Fruit fly (Drosophila melanogaster) whole organism, embryonic: ENCODE results near the gene UQCR-C1.

ENCODE experiments used
- Atf3 ChIP-seq: fragments of 200-800 bp; sonication (Bioruptor generic); optimal IDR thresholded peaks from 3 replicates; lab custom pipeline; 2016; ENCODE audit warnings: missing biosample characterization, missing genetic modification characterization
- CG12155 ChIP-seq: fragments of 200-800 bp; sonication (Bioruptor generic); optimal IDR thresholded peaks from 3 replicates; lab custom pipeline; 2016; ENCODE audit warnings: missing biosample characterization, missing genetic modification characterization
- CG12299 ChIP-seq: fragments of 200-800 bp; sonication (Bioruptor generic); optimal IDR thresholded peaks from 2 replicates; lab custom pipeline; 2018; ENCODE audit warnings: missing biosample characterization, mild to moderate bottlenecking, missing genetic modification characterization
- CG12659 ChIP-seq: fragments of 200-800 bp; sonication (Bioruptor generic); optimal IDR thresholded peaks from 3 replicates; lab custom pipeline; 2017; ENCODE audit warnings: mild to moderate bottlenecking, missing biosample characterization, missing genetic modification reagents, missing genetic modification characterization
- CG14050 ChIP-seq: fragments of 200-800 bp; sonication (Bioruptor generic); IDR thresholded peaks from 3 replicates; pipeline ENCODE4 v1.3.6; 2022; ENCODE audit warnings: missing biosample characterization, missing genetic modification characterization
- CG14860 ChIP-seq: fragments of 200-800 bp; sonication (Bioruptor generic); IDR thresholded peaks from 3 replicates; pipeline ENCODE4 v1.3.6; 2022; ENCODE audit warnings: missing biosample characterization, missing genetic modification characterization; ENCODE audit not compliant: partially characterized antibody
- CG2116 ChIP-seq: fragments of 200-800 bp; sonication (Bioruptor generic); optimal IDR thresholded peaks from 3 replicates; lab custom pipeline; 2018; ENCODE audit warnings: missing biosample characterization, mild to moderate bottlenecking, missing genetic modification characterization
- CG31441 ChIP-seq: fragments of 200-800 bp; sonication (Bioruptor generic); IDR thresholded peaks from 2 replicates; pipeline ENCODE4 v1.3.6; 2022; ENCODE audit warnings: missing biosample characterization, missing genetic modification characterization
- CG33213 ChIP-seq: fragments of 200-800 bp; sonication (Bioruptor generic); optimal IDR thresholded peaks from 3 replicates; lab custom pipeline; 2016; ENCODE audit warnings: missing biosample characterization, missing genetic modification characterization
- CG3838 ChIP-seq: fragments of 200-800 bp; sonication (Bioruptor generic); optimal IDR thresholded peaks from 3 replicates; lab custom pipeline; 2016; ENCODE audit warnings: missing biosample characterization, missing genetic modification characterization
- CG4854 ChIP-seq: fragments of 200-800 bp; sonication (Bioruptor generic); optimal IDR thresholded peaks from 2 replicates; lab custom pipeline; 2016; ENCODE audit warnings: missing biosample characterization, missing genetic modification characterization, inconsistent platforms
- CG6813 ChIP-seq: fragments of 200-800 bp; sonication (Bioruptor generic); optimal IDR thresholded peaks from 2 replicates; lab custom pipeline; 2017; ENCODE audit warnings: missing biosample characterization, missing genetic modification characterization, mild to moderate bottlenecking, moderate library complexity, missing genetic modification reagents
- CG7987 ChIP-seq: fragments of 200-800 bp; sonication (Bioruptor generic); optimal IDR thresholded peaks from 2 replicates; lab custom pipeline; 2018; ENCODE audit warnings: missing biosample characterization, mild to moderate bottlenecking, missing genetic modification characterization, moderate library complexity
- CG8359 ChIP-seq: fragments of 200-800 bp; sonication (Bioruptor generic); optimal IDR thresholded peaks from 2 replicates; lab custom pipeline; 2017; ENCODE audit warnings: missing biosample characterization, mild to moderate bottlenecking, missing genetic modification characterization, borderline replicate concordance
- CHES-1-like ChIP-seq: fragments of 200-800 bp; sonication (Bioruptor generic); optimal IDR thresholded peaks from 2 replicates; lab custom pipeline; 2016; ENCODE audit warnings: missing biosample characterization, missing genetic modification characterization
- E2f2 ChIP-seq: fragments of 200-800 bp; sonication (Bioruptor generic); IDR thresholded peaks from 2 replicates; pipeline ENCODE4 v1.3.6; 2022; ENCODE audit warnings: missing biosample characterization, missing genetic modification characterization
- Ets97D ChIP-seq: fragments of 200-800 bp; sonication (Bioruptor generic); optimal IDR thresholded peaks from 3 replicates; lab custom pipeline; 2016; ENCODE audit warnings: missing biosample characterization, missing genetic modification characterization
- Fer3 ChIP-seq: fragments of 200-800 bp; sonication (Bioruptor generic); optimal IDR thresholded peaks from 2 replicates; lab custom pipeline; 2018; ENCODE audit warnings: missing biosample characterization, mild to moderate bottlenecking, missing genetic modification characterization, moderate library complexity
- H15 ChIP-seq: fragments of 200-800 bp; sonication (Bioruptor generic); IDR thresholded peaks from 3 replicates; pipeline ENCODE4 v1.3.6; 2022; ENCODE audit warnings: missing biosample characterization, missing genetic modification characterization
- HmgD ChIP-seq: fragments of 200-800 bp; sonication (Bioruptor generic); optimal IDR thresholded peaks from 3 replicates; lab custom pipeline; 2016; ENCODE audit warnings: missing biosample characterization, missing genetic modification characterization
- Hr39 ChIP-seq: fragments of >200 bp; optimal IDR thresholded peaks from 2 replicates; lab custom pipeline; 2017
- Meics ChIP-seq: fragments of 200-800 bp; sonication (Bioruptor generic); optimal IDR thresholded peaks from 2 replicates; lab custom pipeline; 2017; ENCODE audit warnings: missing biosample characterization, mild to moderate bottlenecking, missing genetic modification characterization
- NC2α ChIP-seq: fragments of 200-800 bp; sonication (Bioruptor generic); optimal IDR thresholded peaks from 2 replicates; lab custom pipeline; 2016; ENCODE audit warnings: missing biosample characterization, missing genetic modification characterization
- NfI ChIP-seq: fragments of 200-800 bp; sonication (Bioruptor generic); optimal IDR thresholded peaks from 3 replicates; lab custom pipeline; 2018; ENCODE audit warnings: missing biosample characterization, mild to moderate bottlenecking, missing genetic modification characterization, moderate library complexity
- Opbp ChIP-seq: fragments of 200-800 bp; sonication (Bioruptor generic); IDR thresholded peaks from 3 replicates; pipeline ENCODE4 v1.3.6; 2022; ENCODE audit warnings: missing biosample characterization, missing genetic modification characterization; ENCODE audit not compliant: partially characterized antibody
- Ptx1 ChIP-seq: fragments of 200-800 bp; sonication (Bioruptor generic); IDR thresholded peaks from 2 replicates; pipeline ENCODE4 v1.3.6; 2022; ENCODE audit warnings: missing biosample characterization, missing genetic modification characterization
- TFAM ChIP-seq: fragments of 200-800 bp; sonication (Bioruptor generic); optimal IDR thresholded peaks from 2 replicates; lab custom pipeline; 2017; ENCODE audit warnings: missing biosample characterization, missing genetic modification characterization, inconsistent platforms
- ase ChIP-seq: fragments of 200-800 bp; sonication (Bioruptor generic); IDR thresholded peaks from 3 replicates; pipeline ENCODE4 v1.3.6; 2022; ENCODE audit warnings: missing biosample characterization, missing genetic modification characterization
- az2 ChIP-seq: fragments of 200-800 bp; sonication (Bioruptor generic); optimal IDR thresholded peaks from 3 replicates; lab custom pipeline; 2016; ENCODE audit warnings: missing biosample characterization, missing genetic modification characterization
- bbx ChIP-seq: fragments of 200-800 bp; sonication (Bioruptor generic); IDR thresholded peaks from 2 replicates; pipeline ENCODE4 v1.3.6; 2022; ENCODE audit warnings: missing biosample characterization, missing genetic modification characterization; ENCODE audit not compliant: partially characterized antibody
- cato ChIP-seq: fragments of 200-800 bp; sonication (Bioruptor generic); optimal IDR thresholded peaks from 2 replicates; lab custom pipeline; 2016; ENCODE audit warnings: missing biosample characterization, missing genetic modification characterization, borderline replicate concordance
- chinmo ChIP-seq: fragments of 200-800 bp; sonication (Bioruptor generic); IDR thresholded peaks from 4 replicates; pipeline ENCODE4 v1.3.6; 2022; ENCODE audit warnings: missing biosample characterization, missing genetic modification characterization; ENCODE audit not compliant: partially characterized antibody
- crp ChIP-seq, 2 experiments: fragments of 200-800 bp; sonication (Bioruptor generic); optimal IDR thresholded peaks; 2 replicates in 1 of 2; 3 replicates in 1 of 2; lab custom pipeline; 2017; ENCODE audit warnings: missing biosample characterization in 2 of 2, missing genetic modification characterization in 2 of 2, mild to moderate bottlenecking in 1 of 2, moderate library complexity in 1 of 2
- gsb ChIP-seq: fragments of 200-800 bp; sonication (Bioruptor generic); IDR thresholded peaks from 2 replicates; pipeline ENCODE4 v1.3.6; 2022; ENCODE audit warnings: missing biosample characterization, missing genetic modification characterization
- gt ChIP-seq: fragments of 200-800 bp; sonication (Bioruptor generic); IDR thresholded peaks from 2 replicates; pipeline ENCODE4 v1.3.6; 2022; ENCODE audit warnings: missing biosample characterization, missing genetic modification characterization
- hb ChIP-seq: fragments of 200-800 bp; sonication (Bioruptor generic); IDR thresholded peaks from 3 replicates; pipeline ENCODE4 v1.3.6; 2022; ENCODE audit warnings: missing biosample characterization, missing genetic modification characterization; ENCODE audit not compliant: partially characterized antibody
- inv ChIP-seq: fragments of 200-800 bp; sonication (Bioruptor generic); IDR thresholded peaks from 2 replicates; pipeline ENCODE4 v1.3.6; 2022; ENCODE audit warnings: missing biosample characterization, missing genetic modification characterization; ENCODE audit not compliant: partially characterized antibody
- kay ChIP-seq: fragments of 200-800 bp; sonication (Bioruptor generic); optimal IDR thresholded peaks from 2 replicates; lab custom pipeline; 2016; ENCODE audit warnings: missing biosample characterization, missing genetic modification characterization
- nerfin-2 ChIP-seq: fragments of 200-800 bp; sonication (Bioruptor generic); IDR thresholded peaks from 2 replicates; pipeline ENCODE4 v1.3.6; 2022; ENCODE audit warnings: missing biosample characterization, missing genetic modification characterization; ENCODE audit not compliant: partially characterized antibody
- pan ChIP-seq, 4 experiments: fragments of >200 bp in 3 of 4; fragments of 200-800 bp in 1 of 4; sonication (Bioruptor generic) in 1 of 4; optimal IDR thresholded peaks in 3 of 4; IDR thresholded peaks in 1 of 4; 2 replicates each; pipeline versions ENCODE4 v1.3.6 to Lab custom; 2017 to 2022; ENCODE audit warnings: missing biosample characterization in 2 of 4, missing genetic modification characterization in 2 of 4, mixed read lengths in 1 of 4
- pita ChIP-seq: fragments of 200-800 bp; sonication (Bioruptor generic); optimal IDR thresholded peaks from 2 replicates; lab custom pipeline; 2017; ENCODE audit warnings: missing biosample characterization, mild to moderate bottlenecking, missing genetic modification characterization
- pzg ChIP-seq: fragments of 200-800 bp; sonication (Bioruptor generic); optimal IDR thresholded peaks from 3 replicates; lab custom pipeline; 2018; ENCODE audit warnings: missing biosample characterization, mild to moderate bottlenecking, missing genetic modification characterization, moderate library complexity
- schlank ChIP-seq: fragments of 200-800 bp; sonication (Bioruptor generic); optimal IDR thresholded peaks from 2 replicates; lab custom pipeline; 2018; ENCODE audit warnings: missing biosample characterization, mild to moderate bottlenecking, missing genetic modification characterization
- shn ChIP-seq: fragments of 200-800 bp; sonication (Bioruptor generic); optimal IDR thresholded peaks from 3 replicates; lab custom pipeline; 2016; ENCODE audit warnings: missing biosample characterization, missing genetic modification characterization
- so ChIP-seq: fragments of 200-800 bp; sonication (Bioruptor generic); IDR thresholded peaks from 3 replicates; pipeline ENCODE4 v1.3.6; 2022; ENCODE audit warnings: missing biosample characterization, missing genetic modification characterization
- trem ChIP-seq: fragments of 200-800 bp; optimal IDR thresholded peaks from 3 replicates; lab custom pipeline; 2019; ENCODE audit warnings: missing biosample characterization, mild to moderate bottlenecking, missing genetic modification characterization, moderate library complexity
- twi ChIP-seq: fragments of 200-800 bp; optimal IDR thresholded peaks from 2 replicates; lab custom pipeline; 2019; ENCODE audit warnings: missing biosample characterization, mild to moderate bottlenecking, missing genetic modification characterization, moderate library complexity
- unc-4 ChIP-seq: fragments of 200-800 bp; sonication (Bioruptor generic); IDR thresholded peaks from 2 replicates; pipeline ENCODE4 v1.3.6; 2022; ENCODE audit warnings: missing biosample characterization, missing genetic modification characterization; ENCODE audit not compliant: partially characterized antibody

The UQCR-C1 gene

DNA sequence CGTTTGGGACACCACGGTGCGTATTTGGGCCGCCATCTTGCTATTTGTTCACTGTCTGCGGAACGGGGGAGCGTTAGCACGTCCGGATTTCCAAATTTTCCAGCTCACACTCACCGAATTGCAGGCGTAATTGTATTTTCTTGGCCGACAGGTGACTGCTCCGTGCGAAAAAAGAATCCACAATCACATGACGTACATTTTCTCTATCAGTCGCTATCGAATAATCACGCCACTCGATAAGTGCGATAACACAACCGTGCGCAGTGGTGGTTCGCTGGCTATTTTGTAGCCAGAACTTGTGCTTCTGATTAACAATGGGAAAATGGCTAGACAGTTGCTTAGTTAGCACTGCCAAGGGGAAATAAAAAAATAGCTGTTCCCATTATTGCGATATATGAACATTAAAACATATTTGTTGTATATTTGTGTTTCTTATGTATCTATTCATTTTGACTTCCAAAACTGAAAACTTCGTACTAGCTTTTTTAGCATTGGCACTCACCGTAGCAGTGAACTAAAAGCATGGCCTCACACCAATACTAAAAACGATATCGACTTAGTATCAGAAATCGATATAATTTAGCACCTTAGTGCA, 13.9 kb downstream of the UQCR-C1 start, which contains the start of gene VhaPPA1-1 (continued):
- TF ChIP-seq Ets97D (GFP tag; lab: Kevin White, UChicago) (peak; percentile 84), nerfin-2 (GFP tag; lab: Robert Waterston, UW) (no peak; the same call in 1 of the 2 replicates), crp (GFP tag; optimal IDR thresholded peaks at IDR 0.05; lab: Kevin White, UChicago) (peak in 1 of 2 experiments; percentile 69), CG2116 (GFP tag; lab: Kevin White, UChicago) (peak; percentile 99), Ptx1 (no peak), shn (GFP tag; lab: Kevin White, UChicago) (no peak), CG12155 (GFP tag; lab: Kevin White, UChicago) (no peak), CG31441 (GFP tag; lab: Robert Waterston, UW) (0 out of 2 replicates have a peak, but pooled peaks have one; percentile 45), CG4854 (GFP tag; lab: Kevin White, UChicago) (no peak), CG3838 (GFP tag; lab: Kevin White, UChicago) (no peak), kay (peak; percentile 15), pan (optimal IDR thresholded peaks at IDR 0.05; lab: Kevin White, UChicago) (no peak), pan (GFP tag; optimal IDR thresholded peaks at IDR 0.05 in 1 of 2, IDR thresholded peaks at IDR 0.05 in 1 of 2) (peak in 1 of 2 experiments; percentile 11), schlank (tag; lab: Kevin White, UChicago) (no peak), Atf3 (GFP tag; lab: Kevin White, UChicago) (no peak), NfI (GFP tag; lab: Kevin White, UChicago) (peak; percentile 14), CG14050 (GFP tag; lab: Robert Waterston, UW) (no peak), H15 (GFP tag; lab: Robert Waterston, UW) (no peak), bbx (GFP tag; lab: Robert Waterston, UW) (0 out of 2 replicates have a peak, but pooled peaks have one; percentile 20), Fer3 (tag; lab: Kevin White, UChicago) (no peak), pzg (GFP tag; lab: Kevin White, UChicago) (peak; percentile 84), twi (peak; percentile 50), trem (tag; lab: Kevin White, UChicago) (peak; percentile 71), NC2α (GFP tag; lab: Kevin White, UChicago) (no peak), CG12299 (tag; lab: Kevin White, UChicago) (peak; percentile 21), CG14860 (GFP tag; lab: Robert Waterston, UW) (peak; percentile 68; the same call in 2 of the 3 replicates), gsb (GFP tag; lab: Robert Waterston, UW) (no peak), so (GFP tag; lab: Robert Waterston, UW) (no peak), pita (GFP tag; lab: Kevin White, UChicago) (peak; percentile 78), CG33213 (peak; percentile 15), CG6813 (GFP tag; lab: Kevin White, UChicago) (no peak), Hr39 (lab: Kevin White, UChicago) (no peak), CG8359 (GFP tag; lab: Kevin White, UChicago) (no peak), CHES-1-like (no peak), TFAM (GFP tag; lab: Kevin White, UChicago) (no peak), unc-4 (GFP tag; lab: Robert Waterston, UW) (0 out of 2 replicates have a peak, but pooled peaks have one; percentile 26), CG7987 (GFP tag; lab: Kevin White, UChicago) (peak; percentile 15), inv (0 out of 2 replicates have a peak, but pooled peaks have one; percentile 14), Meics (GFP tag; lab: Kevin White, UChicago) (no peak), E2f2 (GFP tag; lab: Robert Waterston, UW) (peak; percentile 60; the same call in 1 of the 2 replicates), az2 (GFP tag; lab: Kevin White, UChicago) (no peak), CG12659 (peak; percentile 57), cato (GFP tag; lab: Kevin White, UChicago) (no peak), gt (GFP tag; lab: Robert Waterston, UW) (no peak), chinmo (GFP tag; lab: Robert Waterston, UW) (no peak), hb (GFP tag; lab: Robert Waterston, UW) (no peak), Opbp (GFP tag; lab: Robert Waterston, UW) (peak; percentile 48; the same call in 1 of the 3 replicates), HmgD (peak; percentile 83), ase (GFP tag; lab: Robert Waterston, UW) (no peak)
